Fruit fly (Drosophila melanogaster): Measurements from ENCODE around the gene Hr4.

Hr4 gene

DNA sequence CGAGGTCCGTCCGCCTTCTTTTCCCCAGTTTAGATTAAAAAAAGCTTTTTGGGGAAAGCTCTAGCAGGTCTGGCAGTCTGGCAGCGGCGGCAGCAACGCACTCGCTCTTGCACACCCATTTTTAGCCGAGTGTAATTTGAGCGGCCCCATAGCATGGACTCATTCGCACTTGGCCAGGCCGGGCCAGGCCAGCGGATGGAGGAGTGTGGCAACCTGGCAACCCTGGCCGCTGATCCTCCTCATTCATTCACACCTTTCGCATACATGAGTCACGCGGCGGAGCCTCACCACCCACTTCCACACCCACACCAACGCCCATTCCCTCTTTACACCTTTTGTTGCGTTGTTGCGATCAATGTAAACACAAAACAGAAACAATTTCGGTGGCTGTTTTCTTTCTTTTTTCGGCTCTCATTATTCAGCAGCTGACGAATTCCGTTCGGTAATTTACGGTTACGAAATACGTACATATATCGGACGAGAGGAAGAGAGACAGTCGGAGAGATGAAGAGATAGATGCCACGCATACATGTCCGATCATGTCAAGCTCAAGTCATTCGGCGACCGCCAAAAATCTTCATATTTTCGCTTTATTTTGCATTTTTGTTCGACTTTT is 91.2 kb downstream of the Hr4 start:
- 0 out of 2 replicates have a peak, but pooled peaks have one; percentile 11 for TF ChIP-seq CG32121 (GFP tag; IDR thresholded peaks at IDR 0.05)
- TF ChIP-seq rn (GFP tag; IDR thresholded peaks at IDR 0.05) = no peak

dm6 chrX:2036383-2036782 is 94.6 kb downstream of the Hr4 start:
- TF ChIP-seq CG13204 (GFP tag; optimal IDR thresholded peaks at IDR 0.05) (peak; percentile 99), CG15710 (tag; optimal IDR thresholded peaks at IDR 0.05) (no peak), Ets98B (GFP tag; IDR thresholded peaks at IDR 0.05) (peak; percentile 50; the same call in 1 of the 2 replicates), fd96Ca (GFP tag; IDR thresholded peaks at IDR 0.05) (0 out of 3 replicates have a peak, but pooled peaks have one; percentile 5), CG32121 (GFP tag; IDR thresholded peaks at IDR 0.05) (0 out of 2 replicates have a peak, but pooled peaks have one; percentile 34), EcR (GFP tag; optimal IDR thresholded peaks at IDR 0.05) (no peak), CG12605 (GFP tag; IDR thresholded peaks at IDR 0.05) (0 out of 2 replicates have a peak, but pooled peaks have one; percentile 8), CG4496 (GFP tag; IDR thresholded peaks at IDR 0.05) (peak; percentile 80)

DNA sequence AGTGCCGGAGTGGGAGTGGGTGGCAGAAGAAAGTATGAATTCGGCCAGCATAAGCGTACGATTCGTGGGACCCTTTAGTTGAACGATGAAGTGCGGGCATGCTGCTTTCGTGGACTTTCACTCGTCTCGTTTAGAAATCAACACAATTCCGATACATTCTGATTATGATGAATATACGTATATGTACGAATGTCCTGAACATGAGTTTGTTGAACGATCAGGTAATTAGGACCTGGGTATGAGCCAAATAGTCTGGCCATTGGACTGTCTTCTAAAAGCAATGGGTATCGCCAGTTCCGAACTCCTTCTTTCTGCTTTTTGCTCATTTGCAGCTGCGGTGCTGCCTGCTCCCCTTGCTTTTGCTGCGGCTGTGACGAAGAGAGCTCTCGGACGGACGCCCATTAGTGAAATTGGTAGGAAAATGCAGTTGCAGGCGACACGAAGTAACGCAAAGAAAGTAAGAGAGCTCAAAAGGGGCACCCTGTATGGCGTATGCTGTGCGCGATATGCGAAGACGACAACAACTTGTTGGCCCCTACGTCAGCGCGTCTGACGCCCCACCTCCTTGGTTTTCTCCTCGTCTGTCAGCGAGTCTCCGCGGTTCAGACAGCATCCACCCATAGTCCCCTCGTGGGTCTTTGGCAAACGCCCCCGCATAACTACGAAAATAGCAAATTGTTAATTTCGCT is 95.2 kb downstream of the Hr4 start:
- TF ChIP-seq rn (GFP tag; IDR thresholded peaks at IDR 0.05) (no peak), CG8159 (tag; optimal IDR thresholded peaks at IDR 0.05) (no peak), CG14655 (GFP tag; optimal IDR thresholded peaks at IDR 0.05) (peak; percentile 63), Pif1B (GFP tag; optimal IDR thresholded peaks at IDR 0.05) (peak; percentile 1), Snoo (tag; optimal IDR thresholded peaks at IDR 0.05) (no peak), Pif1A (GFP tag; optimal IDR thresholded peaks at IDR 0.05) (peak; percentile 19), CG8301 (tag; optimal IDR thresholded peaks at IDR 0.05) (peak; percentile 52)

DNA sequence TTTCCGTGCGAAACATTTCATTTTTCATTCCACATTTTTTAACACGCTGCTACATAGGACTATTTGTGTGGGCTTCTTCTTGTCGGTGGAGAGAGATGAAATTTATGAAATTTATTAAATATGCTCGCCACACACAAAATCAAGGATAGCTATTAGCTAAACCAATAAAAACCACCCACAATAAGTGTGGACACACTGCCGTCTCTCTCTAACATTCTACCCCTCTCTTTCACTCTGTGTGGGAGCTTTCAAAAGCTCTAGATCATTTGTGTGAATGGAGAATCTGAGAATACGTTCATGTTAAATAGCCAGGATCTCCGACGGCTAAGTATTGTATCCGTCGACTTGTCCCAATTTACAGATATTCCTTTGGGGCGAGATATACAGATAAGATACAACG is 95.9 kb downstream of the Hr4 start:
- TF ChIP-seq Snoo (tag; optimal IDR thresholded peaks at IDR 0.05) (no peak), CG8301 (tag; optimal IDR thresholded peaks at IDR 0.05) (no peak), Ets98B (GFP tag; IDR thresholded peaks at IDR 0.05) (no peak), fd96Ca (GFP tag; IDR thresholded peaks at IDR 0.05) (no peak)

DNA sequence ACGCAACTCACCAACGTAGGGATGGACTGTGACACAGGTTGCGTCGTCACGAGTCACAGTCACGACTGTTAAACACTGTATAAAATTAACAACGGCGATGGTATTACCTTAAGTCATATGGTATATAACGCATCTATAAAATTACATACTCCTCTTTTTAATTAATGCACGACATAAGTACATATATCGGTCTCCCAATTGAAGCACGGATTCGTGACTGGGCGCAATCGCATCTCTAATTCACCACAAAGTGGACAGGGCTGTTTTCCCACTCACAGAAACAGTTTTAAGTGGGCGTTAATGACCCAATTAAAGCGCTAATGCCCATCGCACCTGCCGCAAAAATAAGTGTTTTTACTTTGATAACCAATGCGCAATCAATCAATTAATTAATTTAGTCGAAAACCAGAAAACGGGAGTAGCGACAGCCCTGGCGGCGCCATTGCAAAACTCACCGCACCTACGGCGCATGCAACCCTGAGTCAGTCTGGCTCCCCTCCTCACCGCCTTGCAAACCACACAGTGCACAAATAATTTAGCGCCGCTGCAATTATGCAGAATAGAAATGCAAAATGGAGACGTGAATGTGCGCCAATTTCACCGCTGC is 99.7 kb downstream of the Hr4 start, which contains the start of gene CG4313:
CG4313 (plus strand) TSS at position 557 of the 607 bp plus-strand sequence.
- TF ChIP-seq CG8301 (tag; optimal IDR thresholded peaks at IDR 0.05) (peak; percentile 47), gl (tag; optimal IDR thresholded peaks at IDR 0.05) (no peak), Ets98B (GFP tag; IDR thresholded peaks at IDR 0.05) (peak; percentile 38), CG13204 (GFP tag; optimal IDR thresholded peaks at IDR 0.05) (peak; percentile 11), CG8159 (tag; optimal IDR thresholded peaks at IDR 0.05) (peak; percentile 68), CG34367 (tag; optimal IDR thresholded peaks at IDR 0.05) (peak; percentile 15), CG10348 (GFP tag; IDR thresholded peaks at IDR 0.05) (no peak), fd96Ca (GFP tag; IDR thresholded peaks at IDR 0.05) (peak; percentile 70; the same call in 1 of the 3 replicates), CG4496 (GFP tag; IDR thresholded peaks at IDR 0.05) (peak; percentile 63; the same call in 2 of the 3 replicates), D1 (tag; optimal IDR thresholded peaks at IDR 0.05) (no peak), CG9948 (tag; optimal IDR thresholded peaks at IDR 0.05) (peak; percentile 50), Pif1B (GFP tag; optimal IDR thresholded peaks at IDR 0.05) (peak; percentile 42), Pif1A (GFP tag; optimal IDR thresholded peaks at IDR 0.05) (peak; percentile 63), CG32121 (GFP tag; IDR thresholded peaks at IDR 0.05) (no peak), CG12605 (GFP tag; IDR thresholded peaks at IDR 0.05) (no peak), CG17806 (tag; optimal IDR thresholded peaks at IDR 0.05) (peak; percentile 58), CG14655 (GFP tag; optimal IDR thresholded peaks at IDR 0.05) (peak; percentile 64), CG15710 (tag; optimal IDR thresholded peaks at IDR 0.05) (peak; percentile 66), rn (GFP tag; IDR thresholded peaks at IDR 0.05) (0 out of 2 replicates have a peak, but pooled peaks have one; percentile 19), Snoo (tag; optimal IDR thresholded peaks at IDR 0.05) (peak; percentile 49), EcR (GFP tag; optimal IDR thresholded peaks at IDR 0.05) (no peak)

DNA sequence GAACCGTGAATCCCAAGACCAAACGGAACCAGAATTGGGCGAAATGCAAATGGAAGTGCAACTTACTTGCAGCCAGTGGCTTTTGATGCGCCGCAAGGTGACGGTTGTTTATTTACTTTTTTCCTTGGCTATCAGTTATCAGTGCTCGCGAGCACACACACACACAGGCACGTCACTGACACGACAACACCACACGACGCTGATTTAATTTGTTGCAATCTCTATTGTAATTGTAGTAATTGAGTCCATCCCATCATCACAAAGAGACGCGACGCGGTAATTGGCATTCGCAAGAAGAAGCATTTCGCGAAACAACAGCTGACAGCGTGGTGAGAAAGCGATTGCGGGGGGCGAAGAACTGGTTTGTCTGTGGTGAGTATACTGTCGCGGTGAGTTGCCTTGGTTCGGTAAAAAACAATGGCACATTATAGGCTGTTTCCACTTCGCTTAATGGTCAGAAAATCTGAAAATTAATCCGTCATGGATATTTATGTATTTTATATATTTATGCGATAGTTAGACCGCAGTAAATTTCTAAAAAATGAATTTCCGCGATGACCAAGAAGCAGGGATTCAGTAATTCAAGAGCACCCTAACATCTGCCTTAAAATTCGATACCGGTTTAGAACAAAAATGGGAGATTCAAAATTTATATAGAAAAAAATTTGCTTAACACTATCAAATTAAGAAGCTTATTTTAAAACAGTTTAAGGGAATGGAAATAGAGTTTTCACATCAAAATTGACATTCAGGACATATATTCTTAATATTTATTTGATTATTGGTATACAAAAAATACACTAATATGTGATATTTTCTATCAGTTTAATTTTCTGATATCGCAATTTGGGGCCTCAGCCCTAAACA is 100.5 kb downstream of the Hr4 start, which contains the start of the genes Actn and usp:
Actn (minus strand) TSS at position 331 of the 867 bp plus-strand sequence.
usp (minus strand) TSS at position 331 of the 867 bp plus-strand sequence.
- TF ChIP-seq CG13204 (GFP tag; optimal IDR thresholded peaks at IDR 0.05) (peak; percentile 35), CG4496 (GFP tag; IDR thresholded peaks at IDR 0.05) (peak; percentile 46; the same call in 2 of the 3 replicates), CG9948 (tag; optimal IDR thresholded peaks at IDR 0.05) (no peak), CG14655 (GFP tag; optimal IDR thresholded peaks at IDR 0.05) (peak; percentile 41), Pif1A (GFP tag; optimal IDR thresholded peaks at IDR 0.05) (peak; percentile 56), CG12605 (GFP tag; IDR thresholded peaks at IDR 0.05) (peak; percentile 29; the same call in 1 of the 2 replicates), CG10348 (GFP tag; IDR thresholded peaks at IDR 0.05) (no peak), gl (tag; optimal IDR thresholded peaks at IDR 0.05) (no peak), CG8159 (tag; optimal IDR thresholded peaks at IDR 0.05) (peak; percentile 38), CG15710 (tag; optimal IDR thresholded peaks at IDR 0.05) (no peak), CG34367 (tag; optimal IDR thresholded peaks at IDR 0.05) (no peak), fd96Ca (GFP tag; IDR thresholded peaks at IDR 0.05) (peak; percentile 33; the same call in 1 of the 3 replicates), Ets98B (GFP tag; IDR thresholded peaks at IDR 0.05) (peak; percentile 42; the same call in 1 of the 2 replicates), CG32121 (GFP tag; IDR thresholded peaks at IDR 0.05) (peak; percentile 25; the same call in 1 of the 2 replicates), CG17806 (tag; optimal IDR thresholded peaks at IDR 0.05) (peak; percentile 34), Pif1B (GFP tag; optimal IDR thresholded peaks at IDR 0.05) (peak; percentile 17), rn (GFP tag; IDR thresholded peaks at IDR 0.05) (no peak), CG8301 (tag; optimal IDR thresholded peaks at IDR 0.05) (no peak), D1 (tag; optimal IDR thresholded peaks at IDR 0.05) (no peak), EcR (GFP tag; optimal IDR thresholded peaks at IDR 0.05) (peak; percentile 34), Snoo (tag; optimal IDR thresholded peaks at IDR 0.05) (peak; percentile 27)
